Fruit fly (Drosophila melanogaster) whole organism, embryonic: ENCODE results near the gene CG1463.

Source experiments
- CG10321 ChIP-seq: fragments of 200-800 bp; sonication (Bioruptor generic); IDR thresholded peaks from 2 replicates; pipeline ENCODE4 v1.3.6; 2022; ENCODE audit warnings: missing biosample characterization, missing genetic modification characterization
- CG10366 ChIP-seq: fragments of 200-800 bp; sonication (Bioruptor generic); IDR thresholded peaks from 2 replicates; pipeline ENCODE4 v1.3.6; 2022; ENCODE audit warnings: missing biosample characterization, missing genetic modification characterization
- CG11093 ChIP-seq: fragments of 200-800 bp; sonication (Bioruptor generic); IDR thresholded peaks from 3 replicates; pipeline ENCODE4 v1.3.6; 2022; ENCODE audit warnings: missing biosample characterization, missing genetic modification characterization
- CG11504 ChIP-seq: fragments of 200-800 bp; sonication (Bioruptor generic); optimal IDR thresholded peaks from 3 replicates; lab custom pipeline; 2019; ENCODE audit warnings: missing biosample characterization, mild to moderate bottlenecking, missing genetic modification characterization, moderate library complexity
- CG13424 ChIP-seq: fragments of 200-800 bp; sonication (Bioruptor generic); optimal IDR thresholded peaks from 2 replicates; lab custom pipeline; 2019; ENCODE audit warnings: missing biosample characterization, mild to moderate bottlenecking, missing genetic modification characterization, moderate library complexity
- CG13775 ChIP-seq: fragments of 200-800 bp; sonication (Bioruptor generic); optimal IDR thresholded peaks from 3 replicates; lab custom pipeline; 2017; ENCODE audit warnings: missing biosample characterization, mild to moderate bottlenecking, missing genetic modification characterization
- CG15479 ChIP-seq: fragments of 200-800 bp; sonication (Bioruptor generic); optimal IDR thresholded peaks from 3 replicates; lab custom pipeline; 2019; ENCODE audit warnings: missing biosample characterization, mild to moderate bottlenecking, missing genetic modification characterization, moderate library complexity
- CG16863 ChIP-seq: fragments of 200-800 bp; sonication (Bioruptor generic); optimal IDR thresholded peaks from 3 replicates; lab custom pipeline; 2016; ENCODE audit warnings: missing biosample characterization, missing genetic modification characterization
- CG17385 ChIP-seq: fragments of 200-800 bp; sonication (Bioruptor generic); optimal IDR thresholded peaks from 3 replicates; lab custom pipeline; 2018; ENCODE audit warnings: missing biosample characterization, mild to moderate bottlenecking, missing genetic modification characterization
- CG17912 ChIP-seq: fragments of 200-800 bp; sonication (Bioruptor generic); optimal IDR thresholded peaks from 2 replicates; lab custom pipeline; 2018; ENCODE audit warnings: missing biosample characterization, mild to moderate bottlenecking, missing genetic modification characterization
- CG34376 ChIP-seq: fragments of 200-800 bp; sonication (Bioruptor generic); optimal IDR thresholded peaks from 2 replicates; lab custom pipeline; 2018; ENCODE audit warnings: missing biosample characterization, mild to moderate bottlenecking, missing genetic modification characterization
- CG4328 ChIP-seq: fragments of 200-800 bp; sonication (Bioruptor generic); optimal IDR thresholded peaks from 3 replicates; lab custom pipeline; 2017; ENCODE audit warnings: missing biosample characterization, missing genetic modification reagents, missing genetic modification characterization
- CG4730 ChIP-seq: fragments of 200-800 bp; sonication (Bioruptor generic); IDR thresholded peaks from 2 replicates; pipeline ENCODE4 v1.3.6; 2022; ENCODE audit warnings: missing biosample characterization, missing genetic modification characterization
- CG4854 ChIP-seq: fragments of 200-800 bp; sonication (Bioruptor generic); optimal IDR thresholded peaks from 2 replicates; lab custom pipeline; 2016; ENCODE audit warnings: missing biosample characterization, missing genetic modification characterization, inconsistent platforms
- CG7839 ChIP-seq: fragments of 200-800 bp; sonication (Bioruptor generic); optimal IDR thresholded peaks from 3 replicates; lab custom pipeline; 2018; ENCODE audit warnings: missing biosample characterization, mild to moderate bottlenecking, missing genetic modification characterization, moderate library complexity
- CG9797 ChIP-seq: fragments of 200-800 bp; sonication (Bioruptor generic); optimal IDR thresholded peaks from 3 replicates; lab custom pipeline; 2018; ENCODE audit warnings: missing biosample characterization, mild to moderate bottlenecking, missing genetic modification characterization
- Dad ChIP-seq: fragments of 200-800 bp; sonication (Bioruptor generic); optimal IDR thresholded peaks from 3 replicates; lab custom pipeline; 2016; ENCODE audit warnings: missing biosample characterization, missing genetic modification characterization
- Dp ChIP-seq: fragments of 200-800 bp; sonication (Bioruptor generic); optimal IDR thresholded peaks from 2 replicates; lab custom pipeline; 2018; ENCODE audit warnings: missing biosample characterization, mild to moderate bottlenecking, missing genetic modification characterization, moderate library complexity
- Ets65A ChIP-seq: fragments of 200-800 bp; sonication (Bioruptor generic); peaks from one replicate; lab custom pipeline; 2016; ENCODE audit warnings: missing biosample characterization, missing genetic modification characterization
- Hey ChIP-seq: fragments of 200-800 bp; sonication (Bioruptor generic); optimal IDR thresholded peaks from 3 replicates; lab custom pipeline; 2018; ENCODE audit warnings: missing biosample characterization, mild to moderate bottlenecking, missing genetic modification characterization
- Hr51 ChIP-seq, 2 experiments: fragments of 200-800 bp; sonication (Bioruptor generic); optimal IDR thresholded peaks; 2 replicates in 1 of 2; 3 replicates in 1 of 2; lab custom pipeline; 2016 to 2018; ENCODE audit warnings: missing biosample characterization in 2 of 2, missing genetic modification characterization in 2 of 2, mild to moderate bottlenecking in 1 of 2, moderate library complexity in 1 of 2
- Mad ChIP-seq: fragments of 200-800 bp; sonication (Bioruptor generic); optimal IDR thresholded peaks from 2 replicates; lab custom pipeline; 2016; ENCODE audit warnings: missing biosample characterization, missing genetic modification characterization
- Med ChIP-seq: fragments of 200-800 bp; sonication (Bioruptor generic); peaks from one replicate; lab custom pipeline; 2016; ENCODE audit warnings: missing biosample characterization, missing genetic modification characterization, mild to moderate bottlenecking, inconsistent platforms, moderate library complexity
- Meics ChIP-seq: fragments of 200-800 bp; sonication (Bioruptor generic); optimal IDR thresholded peaks from 2 replicates; lab custom pipeline; 2017; ENCODE audit warnings: missing biosample characterization, mild to moderate bottlenecking, missing genetic modification characterization
- Nf-YC ChIP-seq: fragments of 200-800 bp; optimal IDR thresholded peaks from 3 replicates; lab custom pipeline; 2019; ENCODE audit warnings: missing biosample characterization, mild to moderate bottlenecking, missing genetic modification characterization, moderate library complexity
- Sin3A ChIP-seq: fragments of >200 bp; optimal IDR thresholded peaks from 2 replicates; lab custom pipeline; 2018
- Taf1 ChIP-seq: fragments of 200-800 bp; sonication (Bioruptor generic); IDR thresholded peaks from 2 replicates; pipeline ENCODE4 v1.3.6; 2022; ENCODE audit warnings: missing biosample characterization, missing genetic modification characterization
- az2 ChIP-seq: fragments of 200-800 bp; sonication (Bioruptor generic); optimal IDR thresholded peaks from 3 replicates; lab custom pipeline; 2016; ENCODE audit warnings: missing biosample characterization, missing genetic modification characterization
- cas ChIP-seq: fragments of 200-800 bp; sonication (Bioruptor generic); IDR thresholded peaks from 2 replicates; pipeline ENCODE4 v1.3.6; 2022; ENCODE audit warnings: missing biosample characterization, missing genetic modification characterization
- caup ChIP-seq: fragments of 200-800 bp; sonication (Bioruptor generic); optimal IDR thresholded peaks from 3 replicates; lab custom pipeline; 2017; ENCODE audit warnings: missing biosample characterization, mild to moderate bottlenecking, missing genetic modification characterization, moderate library complexity; ENCODE audit not compliant: severe bottlenecking
- cg ChIP-seq: fragments of 200-800 bp; sonication (Bioruptor generic); optimal IDR thresholded peaks from 3 replicates; lab custom pipeline; 2019; ENCODE audit warnings: missing biosample characterization, mild to moderate bottlenecking, missing genetic modification characterization, moderate library complexity
- ci ChIP-seq: fragments of 200-800 bp; sonication (Bioruptor generic); IDR thresholded peaks from 3 replicates; pipeline ENCODE4 v1.3.6; 2022; ENCODE audit warnings: missing biosample characterization, missing genetic modification characterization
- crol ChIP-seq: fragments of 200-800 bp; sonication (Bioruptor generic); IDR thresholded peaks from 2 replicates; pipeline ENCODE4 v1.3.6; 2022; ENCODE audit warnings: missing biosample characterization, missing genetic modification characterization
- exex ChIP-seq: fragments of 200-800 bp; sonication (Bioruptor generic); optimal IDR thresholded peaks from 4 replicates; lab custom pipeline; 2018; ENCODE audit warnings: missing biosample characterization, mild to moderate bottlenecking, missing genetic modification characterization, moderate library complexity
- fru ChIP-seq: fragments of >200 bp; optimal IDR thresholded peaks from 2 replicates; lab custom pipeline; 2017
- ind ChIP-seq: fragments of 200-800 bp; sonication (Bioruptor generic); optimal IDR thresholded peaks from 3 replicates; lab custom pipeline; 2016; ENCODE audit warnings: missing biosample characterization, missing genetic modification characterization
- lab ChIP-seq: fragments of 200-800 bp; sonication (Bioruptor generic); optimal IDR thresholded peaks from 3 replicates; lab custom pipeline; 2017; ENCODE audit warnings: missing biosample characterization, missing genetic modification characterization, mild to moderate bottlenecking, moderate library complexity, missing genetic modification reagents
- mirr ChIP-seq: fragments of 200-800 bp; sonication (Bioruptor generic); optimal IDR thresholded peaks from 3 replicates; lab custom pipeline; 2018; ENCODE audit warnings: missing biosample characterization, mild to moderate bottlenecking, missing genetic modification characterization
- pan ChIP-seq, 4 experiments: fragments of >200 bp in 3 of 4; fragments of 200-800 bp in 1 of 4; sonication (Bioruptor generic) in 1 of 4; optimal IDR thresholded peaks in 3 of 4; IDR thresholded peaks in 1 of 4; 2 replicates each; pipeline versions ENCODE4 v1.3.6 to Lab custom; 2017 to 2022; ENCODE audit warnings: missing biosample characterization in 2 of 4, missing genetic modification characterization in 2 of 4, mixed read lengths in 1 of 4
- pho ChIP-seq: fragments of 200-800 bp; sonication (Bioruptor generic); optimal IDR thresholded peaks from 2 replicates; lab custom pipeline; 2016; ENCODE audit warnings: missing biosample characterization, missing genetic modification characterization
- sens ChIP-seq: fragments of 200-800 bp; sonication (Bioruptor generic); peaks from one replicate; lab custom pipeline; 2016; ENCODE audit warnings: missing biosample characterization, missing genetic modification characterization
- sim ChIP-seq: fragments of 200-800 bp; sonication (Bioruptor generic); IDR thresholded peaks from 2 replicates; pipeline ENCODE4 v1.3.6; 2022; ENCODE audit warnings: missing biosample characterization, missing genetic modification characterization
- slbo ChIP-seq: fragments of 200-800 bp; sonication (Bioruptor generic); IDR thresholded peaks from 2 replicates; pipeline ENCODE4 v1.3.6; 2022; ENCODE audit warnings: missing biosample characterization, missing genetic modification characterization
- so ChIP-seq: fragments of 200-800 bp; sonication (Bioruptor generic); IDR thresholded peaks from 3 replicates; pipeline ENCODE4 v1.3.6; 2022; ENCODE audit warnings: missing biosample characterization, missing genetic modification characterization
- sqz ChIP-seq: fragments of 200-800 bp; sonication (Bioruptor generic); optimal IDR thresholded peaks from 3 replicates; lab custom pipeline; 2018; ENCODE audit warnings: missing biosample characterization, mild to moderate bottlenecking, missing genetic modification characterization
- tio ChIP-seq: fragments of 200-800 bp; sonication (Bioruptor generic); optimal IDR thresholded peaks from 2 replicates; lab custom pipeline; 2017; ENCODE audit warnings: missing biosample characterization, missing genetic modification characterization, inconsistent platforms
- zf30C ChIP-seq: fragments of 200-800 bp; sonication (Bioruptor generic); optimal IDR thresholded peaks from 3 replicates; lab custom pipeline; 2018; ENCODE audit warnings: missing biosample characterization, mild to moderate bottlenecking, missing genetic modification characterization

Gene CG1463

dm6 chrX:12581894-12582293 lies 29.6 kb downstream of the CG1463 start:
- no peak for TF ChIP-seq Nf-YC
- no peak for TF ChIP-seq CG4328 (GFP tag; lab: Kevin White, UChicago)
- TF ChIP-seq CG10321 (GFP tag; lab: Robert Waterston, UW), result no peak
- no peak for TF ChIP-seq fru
- 0 out of 3 replicates have a peak, but pooled peaks have one; percentile 16 for TF ChIP-seq so (GFP tag; lab: Robert Waterston, UW)

- TF ChIP-seq CG4730 (no peak), Dp (GFP tag; lab: Kevin White, UChicago) (no peak), CG17385 (no peak), az2 (GFP tag; lab: Kevin White, UChicago) (no peak), Ets65A (GFP tag; lab: Kevin White, UChicago) (peak; percentile 85), sens (GFP tag; lab: Kevin White, UChicago) (peak; percentile 53), zf30C (GFP tag; lab: Kevin White, UChicago) (no peak)
Observed at dm6 chrX:12581305-12581676, 30.2 kb downstream of the CG1463 start.

- TF ChIP-seq Taf1 (GFP tag; lab: Robert Waterston, UW), result no peak
- peak; percentile 91 for TF ChIP-seq CG10321 (GFP tag; lab: Robert Waterston, UW)
- peak; percentile 3 for TF ChIP-seq lab (GFP tag; lab: Kevin White, UChicago)
- TF ChIP-seq slbo (GFP tag; lab: Robert Waterston, UW), result peak; percentile 22; the same call in 1 of the 2 replicates
- no peak for TF ChIP-seq sim (GFP tag; lab: Robert Waterston, UW)
- TF ChIP-seq CG11504 (tag; lab: Kevin White, UChicago), result peak; percentile 24
- TF ChIP-seq Dad (GFP tag; lab: Kevin White, UChicago), result no peak
- no peak for TF ChIP-seq CG10366 (GFP tag; lab: Robert Waterston, UW)
- peak; percentile 35 for TF ChIP-seq Meics (GFP tag; lab: Kevin White, UChicago)
- TF ChIP-seq CG16863 (GFP tag; lab: Kevin White, UChicago), result no peak
- TF ChIP-seq CG4854 (GFP tag; lab: Kevin White, UChicago), result no peak
- no peak for TF ChIP-seq sqz (GFP tag; lab: Kevin White, UChicago)
- no peak for TF ChIP-seq tio (GFP tag; lab: Kevin White, UChicago)
- no peak for TF ChIP-seq ind (GFP tag; lab: Kevin White, UChicago)
- TF ChIP-seq pan (optimal IDR thresholded peaks at IDR 0.05; lab: Kevin White, UChicago), result no peak
- no peak for TF ChIP-seq pan (GFP tag; optimal IDR thresholded peaks at IDR 0.05 in 1 of 2, IDR thresholded peaks at IDR 0.05 in 1 of 2)
- TF ChIP-seq crol (GFP tag; lab: Robert Waterston, UW), result peak; percentile 73
- TF ChIP-seq CG34376 (GFP tag; lab: Kevin White, UChicago), result peak; percentile 18
- TF ChIP-seq ci (GFP tag; lab: Robert Waterston, UW), result peak; percentile 36; the same call in 1 of the 3 replicates
- peak; percentile 66 for TF ChIP-seq cg (GFP tag; lab: Kevin White, UChicago)
- peak; percentile 50 for TF ChIP-seq exex (tag; lab: Kevin White, UChicago)
- no peak for TF ChIP-seq Hr51 (GFP tag; optimal IDR thresholded peaks at IDR 0.05; lab: Kevin White, UChicago)
- TF ChIP-seq Mad (GFP tag; lab: Kevin White, UChicago), result no peak
- no peak for TF ChIP-seq Sin3A (lab: Kevin White, UChicago)
- TF ChIP-seq CG13775, result no peak
- peak; percentile 15 for TF ChIP-seq caup (GFP tag; lab: Kevin White, UChicago)
- TF ChIP-seq CG15479, result peak; percentile 76
- peak; percentile 56 for TF ChIP-seq mirr
- no peak for TF ChIP-seq Hey
- TF ChIP-seq CG11093 (GFP tag; lab: Robert Waterston, UW), result no peak
- peak; percentile 73 for TF ChIP-seq Med (GFP tag; lab: Kevin White, UChicago)
- peak; percentile 2 for TF ChIP-seq pho (GFP tag; lab: Kevin White, UChicago)
- TF ChIP-seq CG17912 (GFP tag; lab: Kevin White, UChicago), result no peak
- no peak for TF ChIP-seq cas
- TF ChIP-seq CG13424, result no peak
- TF ChIP-seq CG9797 (GFP tag; lab: Kevin White, UChicago), result no peak
- peak; percentile 18 for TF ChIP-seq CG7839 (tag; lab: Kevin White, UChicago)
Observed at dm6 chrX:12580498-12581304, 30.8 kb downstream of the CG1463 start.
